Worm (Caenorhabditis elegans): ENCODE data around the gene F10E9.4.

The F10E9.4 gene

ce11 chrIII:8307356-8307755 lies 982 bp upstream of the F10E9.4 start, which contains the start of the genes F10E9.7 and F10E9.5 (continued):
- TF ChIP-seq daf-12 (tag; optimal IDR thresholded peaks at IDR 0.05) (no peak), aly-2 (tag; optimal IDR thresholded peaks at IDR 0.05) (no peak), tra-1 (GFP tag; IDR thresholded peaks at IDR 0.05) (no peak; the same call in 1 of the 2 replicates), daf-19 (GFP tag; conservative IDR thresholded peaks at IDR 0.05) (0 out of 2 replicates have a peak, but pooled peaks have one; percentile 7), pqm-1 (tag; optimal IDR thresholded peaks at IDR 0.05) (peak; percentile 25), lin-39 (tag; optimal IDR thresholded peaks at IDR 0.05) (no peak), Y5F2A.4 (GFP tag; optimal IDR thresholded peaks at IDR 0.05) (no peak), fos-1 (tag; optimal IDR thresholded peaks at IDR 0.05) (no peak), F44E2.7 (GFP tag; IDR thresholded peaks at IDR 0.05) (no peak), dmd-9 (GFP tag; IDR thresholded peaks at IDR 0.05) (peak; percentile 96), nhr-11 (tag; optimal IDR thresholded peaks at IDR 0.05) (no peak), skn-1 (tag; optimal IDR thresholded peaks at IDR 0.05) (no peak), madf-9 (GFP tag; conservative IDR thresholded peaks at IDR 0.05) (peak; percentile 61; the same call in 1 of the 2 replicates), lim-7 (GFP tag; IDR thresholded peaks at IDR 0.05) (no peak), R02D3.7 (tag; optimal IDR thresholded peaks at IDR 0.05) (no peak), madf-5 (GFP tag; IDR thresholded peaks at IDR 0.05) (peak in 1 of 2 experiments; percentile 61; a peak in 1 of 4 replicates), nhr-28 (tag; optimal IDR thresholded peaks at IDR 0.05) (peak; percentile 34), nhr-237 (tag; optimal IDR thresholded peaks at IDR 0.05) (no peak), daf-8 (GFP tag; IDR thresholded peaks at IDR 0.05) (no peak), T20F7.1 (GFP tag; optimal IDR thresholded peaks at IDR 0.05) (peak; percentile 99), rbr-2 (tag; optimal IDR thresholded peaks at IDR 0.05) (peak; percentile 76), F10B5.3 (tag; optimal IDR thresholded peaks at IDR 0.05) (no peak), aha-1 (tag) (no peak)

- TF ChIP-seq daf-16 (GFP tag; optimal IDR thresholded peaks at IDR 0.05) (no peak), daf-16 (tag; optimal IDR thresholded peaks at IDR 0.05) (peak; percentile 12), lsy-2 (tag; optimal IDR thresholded peaks at IDR 0.05) (peak in 1 of 2 experiments; percentile 96), jun-1 (tag; optimal IDR thresholded peaks at IDR 0.05) (no peak), aha-1 (tag) (peak; percentile 68), saeg-2 (GFP tag; IDR thresholded peaks at IDR 0.05) (no peak), dpl-1 (GFP tag; optimal IDR thresholded peaks at IDR 0.05) (peak; percentile 38), T20F7.1 (GFP tag; optimal IDR thresholded peaks at IDR 0.05) (peak; percentile 13), lin-13 (GFP tag; optimal IDR thresholded peaks at IDR 0.05) (no peak), mes-2 (tag; optimal IDR thresholded peaks at IDR 0.05; ENCODE audit: poor library complexity, severe bottlenecking) (peak; percentile 72), ama-1 (optimal IDR thresholded peaks at IDR 0.05) (peak; percentile 32), unc-62 (GFP tag; optimal IDR thresholded peaks at IDR 0.05 in 1 of 2) (peak in 1 of 2 experiments; percentile 93), unc-62 (tag; optimal IDR thresholded peaks at IDR 0.05) (no peak), cey-2 (tag; optimal IDR thresholded peaks at IDR 0.05; ENCODE audit: borderline replicate concordance, insufficient read depth) (no peak)
These were observed 2.1 kb downstream of the F10E9.4 start, which contains the start of gene F10E9.3 for ce11 chrIII:8310239-8311057. Gene F10E9.3, plus strand, starts transcription at chrIII:8311007.

ce11 chrIII:8312393-8312792 lies 4.1 kb downstream of the F10E9.4 start, which contains the start of gene F10E9.2:
Gene F10E9.2, plus strand, starts transcription at chrIII:8312693.
- no peak for TF ChIP-seq pqm-1 (tag; optimal IDR thresholded peaks at IDR 0.05)
- peak; percentile 2 for TF ChIP-seq mep-1 (tag; optimal IDR thresholded peaks at IDR 0.05)

ce11 chrIII:8318488-8318887 lies 10.2 kb downstream of the F10E9.4 start, which contains the start of gene sas-4:
Gene sas-4, minus strand, starts transcription at chrIII:8318588.
- TF ChIP-seq daf-19 (GFP tag; conservative IDR thresholded peaks at IDR 0.05): no peak
- no peak for TF ChIP-seq duxl-1 (tag; optimal IDR thresholded peaks at IDR 0.05; ENCODE audit: poor library complexity)
- no peak for TF ChIP-seq D1046.2 (GFP tag; IDR thresholded peaks at IDR 0.05)
- no peak for TF ChIP-seq nhr-11 (tag; optimal IDR thresholded peaks at IDR 0.05)
- TF ChIP-seq T26A8.4 (GFP tag; IDR thresholded peaks at IDR 0.05): no peak
- TF ChIP-seq tra-1 (GFP tag; IDR thresholded peaks at IDR 0.05): no peak
- no peak for TF ChIP-seq nhr-111 (GFP tag; optimal IDR thresholded peaks at IDR 0.05)
- no peak for TF ChIP-seq lin-29 (GFP tag; IDR thresholded peaks at IDR 0.05)
- no peak for TF ChIP-seq dmd-9 (GFP tag; IDR thresholded peaks at IDR 0.05)
- no peak for TF ChIP-seq F10B5.3 (tag; optimal IDR thresholded peaks at IDR 0.05)
- TF ChIP-seq aly-2 (tag; optimal IDR thresholded peaks at IDR 0.05): no peak
- TF ChIP-seq saeg-2 (GFP tag; IDR thresholded peaks at IDR 0.05): no peak
- no peak for TF ChIP-seq nhr-76 (tag; optimal IDR thresholded peaks at IDR 0.05)
- no peak for TF ChIP-seq gei-8 (GFP tag; optimal IDR thresholded peaks at IDR 0.05)
- no peak for TF ChIP-seq F26F4.8 (GFP tag; conservative IDR thresholded peaks at IDR 0.05)
- TF ChIP-seq cey-2 (tag; optimal IDR thresholded peaks at IDR 0.05; ENCODE audit: borderline replicate concordance, insufficient read depth): no peak
- no peak for TF ChIP-seq ces-1 (GFP tag; optimal IDR thresholded peaks at IDR 0.05)
- no peak for TF ChIP-seq mxl-2 (GFP tag; conservative IDR thresholded peaks at IDR 0.05)

All from whole organism, L4 larva.